Worm (Caenorhabditis elegans) whole organism, L4/young adult: ENCODE data around the gene Y49F6B.19.

Experiments used
- W03F9.2 ChIP-seq: fragments of 150-350 bp; optimal IDR thresholded peaks from 2 replicates; lab custom pipeline; 2014; ENCODE audit warnings: missing biosample characterization, missing genetic modification characterization
- dao-5 ChIP-seq: sonication (generic microtip); optimal IDR thresholded peaks from 2 replicates; lab custom pipeline; 2016; ENCODE audit warnings: missing genotype, missing genetic modification characterization, moderate library complexity, missing compliant biosample characterization
- him-1 ChIP-seq: sonication (generic microtip); optimal IDR thresholded peaks from 2 replicates; lab custom pipeline; 2016; ENCODE audit warnings: missing genotype, missing genetic modification reagents, missing genetic modification characterization, missing compliant biosample characterization

ce11 chrII:3472817-3473216, 39.3 kb downstream of the Y49F6B.19 start, which contains the start of gene Y49F6B.6:
- TF ChIP-seq W03F9.2 (tag; lab: Kevin White, UChicago), result no peak
- TF ChIP-seq him-1 (tag; lab: Kevin White, UChicago), result no peak
- TF ChIP-seq dao-5, result no peak
